Fruit fly (Drosophila melanogaster) whole organism, embryonic: ENCODE data around the gene IntS9.

Source experiments
- CG10462 ChIP-seq: fragments of 200-800 bp; sonication (Bioruptor generic); optimal IDR thresholded peaks from 2 replicates; lab custom pipeline; 2016; ENCODE audit warnings: missing biosample characterization, missing genetic modification characterization
- bowl ChIP-seq: fragments of 200-800 bp; sonication (Bioruptor generic); IDR thresholded peaks from 2 replicates; pipeline ENCODE4 v1.3.6; 2022; ENCODE audit warnings: missing biosample characterization, missing genetic modification characterization
- lbe ChIP-seq: fragments of 200-800 bp; sonication (Bioruptor generic); optimal IDR thresholded peaks from 2 replicates; lab custom pipeline; 2016; ENCODE audit warnings: missing biosample characterization, mild to moderate bottlenecking, missing genetic modification characterization
- slbo ChIP-seq: fragments of 200-800 bp; sonication (Bioruptor generic); IDR thresholded peaks from 2 replicates; pipeline ENCODE4 v1.3.6; 2022; ENCODE audit warnings: missing biosample characterization, missing genetic modification characterization

DNA sequence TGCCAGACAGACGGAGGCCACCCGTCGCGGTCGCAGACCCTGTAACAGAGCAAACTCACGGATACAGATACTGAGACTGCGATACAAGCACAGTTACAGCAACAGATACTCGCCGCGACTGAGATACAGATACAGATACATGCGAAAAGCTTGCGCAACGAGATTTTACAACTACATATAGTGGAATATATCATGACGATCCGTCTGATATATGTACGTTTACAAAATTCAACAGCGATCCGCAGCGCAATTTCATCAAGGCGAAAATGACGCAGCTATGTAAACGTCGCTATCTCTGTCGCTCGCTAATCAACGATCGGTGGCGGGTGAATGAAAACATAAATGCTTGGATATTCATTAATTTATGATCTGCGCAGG lies 44.7 kb upstream of the IntS9 start:
- TF ChIP-seq lbe: no peak
- no peak for TF ChIP-seq slbo (GFP tag; lab: Robert Waterston, UW)
- TF ChIP-seq bowl: no peak
- TF ChIP-seq CG10462 (GFP tag; lab: Kevin White, UChicago): no peak
